Fruit fly (Drosophila melanogaster) whole organism, embryonic: Measurements from ENCODE around the gene nuf.

Experiments used
- ATbp ChIP-seq: fragments of 200-800 bp; sonication (Bioruptor generic); optimal IDR thresholded peaks from 2 replicates; lab custom pipeline; 2017; ENCODE audit warnings: missing biosample characterization, mild to moderate bottlenecking, missing genetic modification characterization, missing genetic modification reagents
- BtbVII ChIP-seq: fragments of 200-800 bp; sonication (Bioruptor generic); optimal IDR thresholded peaks from 3 replicates; lab custom pipeline; 2017; ENCODE audit warnings: missing biosample characterization, mild to moderate bottlenecking, missing genetic modification characterization
- CG10274 ChIP-seq: fragments of 200-800 bp; sonication (Bioruptor generic); optimal IDR thresholded peaks from 3 replicates; lab custom pipeline; 2017; ENCODE audit warnings: missing biosample characterization, mild to moderate bottlenecking, missing genetic modification characterization
- CG13624 ChIP-seq: fragments of 200-800 bp; sonication (Bioruptor generic); optimal IDR thresholded peaks from 2 replicates; lab custom pipeline; 2016; ENCODE audit warnings: missing biosample characterization, missing genetic modification characterization
- CG1529 ChIP-seq: fragments of 200-800 bp; sonication (Bioruptor generic); optimal IDR thresholded peaks from 3 replicates; lab custom pipeline; 2018; ENCODE audit warnings: missing biosample characterization, missing genetic modification characterization
- CG15696 ChIP-seq: fragments of 200-800 bp; sonication (Bioruptor generic); optimal IDR thresholded peaks from 2 replicates; lab custom pipeline; 2019; ENCODE audit warnings: missing biosample characterization, mild to moderate bottlenecking, missing genetic modification characterization, moderate library complexity
- CG1602 ChIP-seq: fragments of 200-800 bp; sonication (Bioruptor generic); optimal IDR thresholded peaks from 3 replicates; lab custom pipeline; 2016; ENCODE audit warnings: missing biosample characterization, missing genetic modification characterization
- CG1647 ChIP-seq: fragments of 200-800 bp; sonication (Bioruptor generic); optimal IDR thresholded peaks from 3 replicates; lab custom pipeline; 2016; ENCODE audit warnings: missing biosample characterization, missing genetic modification characterization
- CG16813 ChIP-seq: fragments of 200-800 bp; sonication (Bioruptor generic); IDR thresholded peaks from 3 replicates; pipeline ENCODE4 v1.3.6; 2022; ENCODE audit warnings: missing biosample characterization, missing genetic modification characterization; ENCODE audit not compliant: partially characterized antibody
- CG18599 ChIP-seq: fragments of 200-800 bp; sonication (Bioruptor generic); optimal IDR thresholded peaks from 3 replicates; lab custom pipeline; 2017; ENCODE audit warnings: missing biosample characterization, missing genetic modification characterization, mild to moderate bottlenecking, moderate library complexity, missing genetic modification reagents
- CG18619 ChIP-seq: fragments of 200-800 bp; sonication (Bioruptor generic); optimal IDR thresholded peaks from 3 replicates; lab custom pipeline; 2017; ENCODE audit warnings: missing biosample characterization, mild to moderate bottlenecking, missing genetic modification characterization
- CG2875 ChIP-seq: fragments of 200-800 bp; sonication (Bioruptor generic); optimal IDR thresholded peaks from 2 replicates; lab custom pipeline; 2017; ENCODE audit warnings: missing biosample characterization, mild to moderate bottlenecking, missing genetic modification characterization, missing genetic modification reagents
- CG3726 ChIP-seq: fragments of 200-800 bp; sonication (Bioruptor generic); IDR thresholded peaks from 3 replicates; pipeline ENCODE4, ENCODE4 v1.3.6; 2022; ENCODE audit warnings: missing biosample characterization, missing genetic modification characterization
- CG3847 ChIP-seq: fragments of 200-800 bp; sonication (Bioruptor generic); IDR thresholded peaks from 2 replicates; pipeline ENCODE4 v1.3.6; 2022; ENCODE audit warnings: missing biosample characterization, missing genetic modification characterization
- CG3995 ChIP-seq: fragments of 200-800 bp; sonication (Bioruptor generic); optimal IDR thresholded peaks from 3 replicates; lab custom pipeline; 2016; ENCODE audit warnings: missing biosample characterization, missing genetic modification characterization
- CG4328 ChIP-seq: fragments of 200-800 bp; sonication (Bioruptor generic); optimal IDR thresholded peaks from 3 replicates; lab custom pipeline; 2017; ENCODE audit warnings: missing biosample characterization, missing genetic modification reagents, missing genetic modification characterization
- CG4617 ChIP-seq: fragments of 200-800 bp; sonication (Bioruptor generic); optimal IDR thresholded peaks from 3 replicates; lab custom pipeline; 2016; ENCODE audit warnings: missing biosample characterization, missing genetic modification characterization, borderline replicate concordance
- CG9215 ChIP-seq: fragments of 200-800 bp; sonication (Bioruptor generic); IDR thresholded peaks from 2 replicates; pipeline ENCODE4 v1.3.6; 2022; ENCODE audit warnings: missing biosample characterization, missing genetic modification characterization
- Dll ChIP-seq: fragments of 200-800 bp; sonication (Bioruptor generic); IDR thresholded peaks from 4 replicates; pipeline ENCODE4 v1.3.6; 2022; ENCODE audit warnings: missing biosample characterization, missing genetic modification characterization; ENCODE audit not compliant: partially characterized antibody
- Fer1 ChIP-seq: fragments of 200-800 bp; sonication (Bioruptor generic); optimal IDR thresholded peaks from 2 replicates; lab custom pipeline; 2017; ENCODE audit warnings: missing biosample characterization, mild to moderate bottlenecking, missing genetic modification characterization
- HLHmδ ChIP-seq: fragments of 200-800 bp; sonication (Bioruptor generic); optimal IDR thresholded peaks from 2 replicates; lab custom pipeline; 2018; ENCODE audit warnings: missing biosample characterization, mild to moderate bottlenecking, missing genetic modification characterization, moderate library complexity
- Hmr ChIP-seq: fragments of 200-800 bp; sonication (Bioruptor generic); optimal IDR thresholded peaks from 3 replicates; lab custom pipeline; 2017; ENCODE audit warnings: mild to moderate bottlenecking, missing biosample characterization, missing genetic modification reagents, missing genetic modification characterization
- Mes4 ChIP-seq: fragments of 200-800 bp; sonication (Bioruptor generic); optimal IDR thresholded peaks from 2 replicates; lab custom pipeline; 2016; ENCODE audit warnings: missing biosample characterization, missing genetic modification characterization
- Nf-YB ChIP-seq: fragments of 200-800 bp; sonication (Bioruptor generic); optimal IDR thresholded peaks from 3 replicates; lab custom pipeline; 2019; ENCODE audit warnings: missing biosample characterization, mild to moderate bottlenecking, missing genetic modification characterization, moderate library complexity
- Oaz ChIP-seq: fragments of 200-800 bp; sonication (Bioruptor generic); IDR thresholded peaks from 2 replicates; pipeline ENCODE4 v1.3.6; 2022; ENCODE audit warnings: missing biosample characterization, missing genetic modification characterization
- Scr ChIP-seq: fragments of 200-800 bp; sonication (Bioruptor generic); IDR thresholded peaks from 2 replicates; pipeline ENCODE4 v1.3.6; 2022; ENCODE audit warnings: missing biosample characterization, missing genetic modification characterization; ENCODE audit not compliant: partially characterized antibody
- Sin3A ChIP-seq: fragments of >200 bp; optimal IDR thresholded peaks from 2 replicates; lab custom pipeline; 2018
- amos ChIP-seq: fragments of 200-800 bp; sonication (Bioruptor generic); IDR thresholded peaks from 2 replicates; pipeline ENCODE4 v1.3.6; 2022; ENCODE audit warnings: missing biosample characterization, missing genetic modification characterization; ENCODE audit not compliant: partially characterized antibody
- bcd ChIP-seq: fragments of 200-800 bp; sonication (Bioruptor generic); optimal IDR thresholded peaks from 2 replicates; lab custom pipeline; 2017; ENCODE audit warnings: missing biosample characterization, mild to moderate bottlenecking, missing genetic modification characterization
- cad ChIP-seq: fragments of >200 bp; optimal IDR thresholded peaks from 2 replicates; lab custom pipeline; 2017; ENCODE audit warnings: missing biosample characterization, missing genetic modification characterization
- cg ChIP-seq: fragments of 200-800 bp; sonication (Bioruptor generic); optimal IDR thresholded peaks from 3 replicates; lab custom pipeline; 2019; ENCODE audit warnings: missing biosample characterization, mild to moderate bottlenecking, missing genetic modification characterization, moderate library complexity
- chif ChIP-seq, 2 experiments: fragments of 200-800 bp; sonication (Bioruptor generic); optimal IDR thresholded peaks; 3 replicates each; lab custom pipeline; 2016; ENCODE audit warnings: missing biosample characterization in 2 of 2, missing genetic modification characterization in 2 of 2
- crp ChIP-seq, 2 experiments: fragments of 200-800 bp; sonication (Bioruptor generic); optimal IDR thresholded peaks; 2 replicates in 1 of 2; 3 replicates in 1 of 2; lab custom pipeline; 2017; ENCODE audit warnings: missing biosample characterization in 2 of 2, missing genetic modification characterization in 2 of 2, mild to moderate bottlenecking in 1 of 2, moderate library complexity in 1 of 2
- dysf ChIP-seq: fragments of 200-800 bp; sonication (Bioruptor generic); IDR thresholded peaks from 3 replicates; pipeline ENCODE4 v1.3.6; 2022; ENCODE audit warnings: missing biosample characterization, missing genetic modification characterization
- eyg ChIP-seq: fragments of 200-800 bp; sonication (Bioruptor generic); optimal IDR thresholded peaks from 3 replicates; lab custom pipeline; 2016; ENCODE audit warnings: missing biosample characterization, missing genetic modification characterization
- gce ChIP-seq: fragments of 200-800 bp; sonication (Bioruptor generic); IDR thresholded peaks from 3 replicates; pipeline ENCODE4 v1.3.6; 2022; ENCODE audit warnings: missing biosample characterization, missing genetic modification characterization
- gsb ChIP-seq: fragments of 200-800 bp; sonication (Bioruptor generic); IDR thresholded peaks from 2 replicates; pipeline ENCODE4 v1.3.6; 2022; ENCODE audit warnings: missing biosample characterization, missing genetic modification characterization
- hth ChIP-seq: fragments of >200 bp; optimal IDR thresholded peaks from 2 replicates; lab custom pipeline; 2017; ENCODE audit warnings: inconsistent platforms
- ind ChIP-seq: fragments of 200-800 bp; sonication (Bioruptor generic); optimal IDR thresholded peaks from 3 replicates; lab custom pipeline; 2016; ENCODE audit warnings: missing biosample characterization, missing genetic modification characterization
- mam ChIP-seq: fragments of 200-800 bp; sonication (Bioruptor generic); optimal IDR thresholded peaks from 3 replicates; lab custom pipeline; 2016; ENCODE audit warnings: missing biosample characterization, missing genetic modification characterization
- pb ChIP-seq: fragments of 200-800 bp; sonication (Bioruptor generic); optimal IDR thresholded peaks from 3 replicates; lab custom pipeline; 2016; ENCODE audit warnings: missing biosample characterization, missing genetic modification characterization
- psq ChIP-seq: fragments of 200-800 bp; sonication (Bioruptor generic); optimal IDR thresholded peaks from 2 replicates; lab custom pipeline; 2017; ENCODE audit warnings: missing biosample characterization, missing genetic modification characterization
- row ChIP-seq: fragments of 200-800 bp; sonication (Bioruptor generic); IDR thresholded peaks from 3 replicates; pipeline ENCODE4 v1.3.6; 2022; ENCODE audit warnings: missing biosample characterization, missing genetic modification characterization
- run ChIP-seq: fragments of 200-800 bp; sonication (Bioruptor generic); optimal IDR thresholded peaks from 3 replicates; lab custom pipeline; 2018; ENCODE audit warnings: missing biosample characterization, mild to moderate bottlenecking, missing genetic modification characterization
- seq ChIP-seq: fragments of 200-800 bp; sonication (Bioruptor generic); IDR thresholded peaks from 2 replicates; pipeline ENCODE4 v1.3.6; 2022; ENCODE audit warnings: missing biosample characterization, missing genetic modification characterization
- sima ChIP-seq: fragments of 200-800 bp; sonication (Bioruptor generic); optimal IDR thresholded peaks from 2 replicates; lab custom pipeline; 2016; ENCODE audit warnings: missing biosample characterization, missing genetic modification characterization
- sob ChIP-seq: fragments of 200-800 bp; sonication (Bioruptor generic); IDR thresholded peaks from 2 replicates; pipeline ENCODE4 v1.3.6; 2022; ENCODE audit warnings: missing biosample characterization, missing genetic modification characterization
- sqz ChIP-seq: fragments of 200-800 bp; sonication (Bioruptor generic); optimal IDR thresholded peaks from 3 replicates; lab custom pipeline; 2018; ENCODE audit warnings: missing biosample characterization, mild to moderate bottlenecking, missing genetic modification characterization
- toy ChIP-seq: fragments of 200-800 bp; sonication (Bioruptor generic); IDR thresholded peaks from 2 replicates; pipeline ENCODE4 v1.3.6; 2022; ENCODE audit warnings: missing biosample characterization, missing genetic modification characterization
- trem ChIP-seq: fragments of 200-800 bp; optimal IDR thresholded peaks from 3 replicates; lab custom pipeline; 2019; ENCODE audit warnings: missing biosample characterization, mild to moderate bottlenecking, missing genetic modification characterization, moderate library complexity
- tx ChIP-seq: fragments of 200-800 bp; sonication (Bioruptor generic); optimal IDR thresholded peaks from 2 replicates; lab custom pipeline; 2016; ENCODE audit warnings: missing biosample characterization, missing genetic modification characterization

nuf gene

dm6 chr3L:14189957-14190624, 579 bp upstream of the nuf start (continued):
- TF ChIP-seq Scr (GFP tag; lab: Robert Waterston, UW), result peak; percentile 62
- peak; percentile 38 for TF ChIP-seq CG13624 (GFP tag; lab: Kevin White, UChicago)
- TF ChIP-seq amos, result peak; percentile 46
- TF ChIP-seq CG15696 (tag; lab: Kevin White, UChicago), result peak; percentile 16
- no peak for TF ChIP-seq Nf-YB (GFP tag; lab: Kevin White, UChicago)
- TF ChIP-seq Hmr (GFP tag; lab: Kevin White, UChicago), result no peak
- no peak for TF ChIP-seq CG2875 (GFP tag; lab: Kevin White, UChicago)
- no peak for TF ChIP-seq Mes4 (GFP tag; lab: Kevin White, UChicago)
- no peak for TF ChIP-seq CG9215 (GFP tag; lab: Robert Waterston, UW)
- no peak for TF ChIP-seq hth (lab: Kevin White, UChicago)
- TF ChIP-seq seq (GFP tag; lab: Robert Waterston, UW), result peak; percentile 74
- peak; percentile 32 for TF ChIP-seq bcd (GFP tag; lab: Kevin White, UChicago)
- TF ChIP-seq trem (tag; lab: Kevin White, UChicago), result peak; percentile 41
- TF ChIP-seq CG4617 (GFP tag; lab: Kevin White, UChicago), result no peak
- no peak for TF ChIP-seq CG3995
- TF ChIP-seq run (tag; lab: Kevin White, UChicago), result no peak
- 0 out of 3 replicates have a peak, but pooled peaks have one; percentile 61 for TF ChIP-seq gce (GFP tag; lab: Robert Waterston, UW)
- TF ChIP-seq gsb (GFP tag; lab: Robert Waterston, UW), result no peak
- peak; percentile 45 for TF ChIP-seq ind (GFP tag; lab: Kevin White, UChicago)
- no peak for TF ChIP-seq HLHmδ
- no peak for TF ChIP-seq CG4328 (GFP tag; lab: Kevin White, UChicago)
- TF ChIP-seq CG3847 (GFP tag; lab: Robert Waterston, UW), result peak; percentile 64
- TF ChIP-seq Oaz, result 0 out of 2 replicates have a peak, but pooled peaks have one; percentile 16
- peak; percentile 10 for TF ChIP-seq CG10274 (GFP tag; lab: Kevin White, UChicago)
- TF ChIP-seq crp (GFP tag; optimal IDR thresholded peaks at IDR 0.05; lab: Kevin White, UChicago), result no peak
- TF ChIP-seq dysf (GFP tag; lab: Robert Waterston, UW), result peak; percentile 77
- TF ChIP-seq row (GFP tag; lab: Robert Waterston, UW), result peak; percentile 90
- no peak for TF ChIP-seq chif (GFP tag; optimal IDR thresholded peaks at IDR 0.05; lab: Kevin White, UChicago)
- no peak for TF ChIP-seq psq (GFP tag; lab: Kevin White, UChicago)
- no peak; the same call in 1 of the 4 replicates for TF ChIP-seq Dll
- TF ChIP-seq cg (GFP tag; lab: Kevin White, UChicago), result no peak
- no peak for TF ChIP-seq toy (GFP tag; lab: Robert Waterston, UW)
- TF ChIP-seq CG1602 (GFP tag; lab: Kevin White, UChicago), result no peak
- TF ChIP-seq sqz (GFP tag; lab: Kevin White, UChicago), result no peak
- TF ChIP-seq tx (GFP tag; lab: Kevin White, UChicago), result no peak
- TF ChIP-seq CG1647 (GFP tag; lab: Kevin White, UChicago), result no peak
- no peak for TF ChIP-seq cad (GFP tag; lab: Kevin White, UChicago)
- no peak; the same call in 1 of the 3 replicates for TF ChIP-seq CG16813 (GFP tag; lab: Robert Waterston, UW)
- TF ChIP-seq pb (GFP tag; lab: Kevin White, UChicago), result no peak
- no peak for TF ChIP-seq ATbp (GFP tag; lab: Kevin White, UChicago)
- TF ChIP-seq sob (GFP tag; lab: Robert Waterston, UW), result peak; percentile 67
- TF ChIP-seq CG18599 (GFP tag; lab: Kevin White, UChicago), result peak; percentile 58
- TF ChIP-seq BtbVII (GFP tag; lab: Kevin White, UChicago), result peak; percentile 57
- no peak for TF ChIP-seq eyg (GFP tag; lab: Kevin White, UChicago)
- TF ChIP-seq mam (GFP tag; lab: Kevin White, UChicago), result peak; percentile 6
- no peak for TF ChIP-seq Sin3A (lab: Kevin White, UChicago)
- no peak for TF ChIP-seq sima (GFP tag; lab: Kevin White, UChicago)
- no peak for TF ChIP-seq CG18619
- TF ChIP-seq CG1529 (GFP tag; lab: Kevin White, UChicago), result peak; percentile 43
- TF ChIP-seq CG3726 (GFP tag; lab: Robert Waterston, UW), result no peak
- TF ChIP-seq Fer1 (GFP tag; lab: Kevin White, UChicago), result no peak
